Worm (Caenorhabditis elegans): ENCODE results near the gene pef-1.

Gene pef-1

DNA sequence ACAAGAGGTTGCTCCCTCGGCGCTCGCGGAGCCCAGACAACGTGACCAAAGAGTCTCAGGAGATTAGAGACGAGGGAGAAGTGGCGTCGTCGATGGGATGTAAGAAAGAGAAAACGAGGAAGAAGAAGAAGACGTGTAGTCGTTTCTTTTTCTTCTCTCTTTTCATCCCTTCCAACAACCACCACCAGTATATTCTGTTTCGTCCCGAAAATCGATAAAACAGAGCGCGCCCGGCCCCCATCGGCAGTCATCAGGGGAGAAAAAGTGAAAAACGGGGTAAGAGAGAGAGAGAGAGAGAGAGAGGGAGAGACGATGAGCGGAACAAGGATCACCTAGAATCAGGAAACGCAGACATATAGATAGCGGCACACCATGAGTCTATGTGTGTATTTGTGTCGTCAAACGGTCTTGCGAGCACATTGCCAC, 38.2 kb downstream of the pef-1 start (continued):
- TF ChIP-seq mec-3 (tag; optimal IDR thresholded peaks at IDR 0.05; ENCODE audit: borderline replicate concordance) (no peak), ttx-3 (tag; optimal IDR thresholded peaks at IDR 0.05) (no peak), unc-86 (tag; optimal IDR thresholded peaks at IDR 0.05) (peak; percentile 13), T23F11.4 (GFP tag; optimal IDR thresholded peaks at IDR 0.05) (no peak), tbx-2 (tag; optimal IDR thresholded peaks at IDR 0.05) (peak; percentile 76), nhr-232 (tag; optimal IDR thresholded peaks at IDR 0.05) (no peak), unc-55 (GFP tag; optimal IDR thresholded peaks at IDR 0.05) (peak; percentile 55), fkh-10 (GFP tag; optimal IDR thresholded peaks at IDR 0.05) (peak; percentile 44), rnt-1 (tag; optimal IDR thresholded peaks at IDR 0.05) (peak; percentile 10), gmeb-2 (tag; optimal IDR thresholded peaks at IDR 0.05) (no peak), ref-2 (tag; optimal IDR thresholded peaks at IDR 0.05) (peak; percentile 35), sox-2 (GFP tag; IDR thresholded peaks at IDR 0.05) (no peak), odd-2 (tag; optimal IDR thresholded peaks at IDR 0.05) (no peak), ztf-16 (tag; optimal IDR thresholded peaks at IDR 0.05) (no peak), syd-9 (tag; optimal IDR thresholded peaks at IDR 0.05) (peak; percentile 14), ceh-14 (tag; optimal IDR thresholded peaks at IDR 0.05) (peak; percentile 50), K09A11.1 (tag; optimal IDR thresholded peaks at IDR 0.05; ENCODE audit: insufficient read depth) (peak; percentile 46), sox-4 (tag; optimal IDR thresholded peaks at IDR 0.05) (no peak), nhr-11 (tag; optimal IDR thresholded peaks at IDR 0.05) (no peak), nfya-1 (tag; optimal IDR thresholded peaks at IDR 0.05) (peak; percentile 71), lim-6 (tag; optimal IDR thresholded peaks at IDR 0.05) (no peak), pros-1 (tag; optimal IDR thresholded peaks at IDR 0.05) (peak; percentile 67), ceh-34 (tag; optimal IDR thresholded peaks at IDR 0.05) (peak; percentile 40), lin-11 (tag; optimal IDR thresholded peaks at IDR 0.05) (no peak), fax-1 (tag; optimal IDR thresholded peaks at IDR 0.05) (no peak), hlh-15 (tag; optimal IDR thresholded peaks at IDR 0.05) (no peak), fkh-6 (tag; optimal IDR thresholded peaks at IDR 0.05) (no peak)

DNA sequence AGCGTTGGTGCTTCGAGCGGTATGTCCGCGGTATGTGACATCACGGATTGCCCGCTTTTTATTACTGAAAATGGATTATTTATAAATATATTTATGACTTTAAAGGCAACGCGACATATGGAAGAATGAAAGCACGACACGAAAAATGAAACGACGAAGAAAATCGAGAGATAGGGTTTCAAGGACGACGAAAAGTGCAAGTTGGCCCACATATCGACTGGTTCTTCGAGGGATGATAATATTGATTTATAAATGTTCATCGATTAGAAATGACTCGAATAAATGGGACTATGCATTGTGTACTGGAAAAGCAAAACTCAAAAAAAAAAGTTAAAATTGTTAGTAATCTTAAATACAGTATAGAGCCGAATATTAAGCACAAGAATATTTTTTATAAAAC, 39.4 kb downstream of the pef-1 start, which contains the start of gene zer-1:
Gene zer-1 (minus strand): TSS at position 68 of the 400 bp plus-strand sequence.
- TF ChIP-seq ceh-19 (GFP tag; optimal IDR thresholded peaks at IDR 0.05) (no peak), nhr-11 (tag; optimal IDR thresholded peaks at IDR 0.05) (no peak), npax-4 (tag; optimal IDR thresholded peaks at IDR 0.05) (no peak), pax-1 (tag; optimal IDR thresholded peaks at IDR 0.05) (no peak)

DNA sequence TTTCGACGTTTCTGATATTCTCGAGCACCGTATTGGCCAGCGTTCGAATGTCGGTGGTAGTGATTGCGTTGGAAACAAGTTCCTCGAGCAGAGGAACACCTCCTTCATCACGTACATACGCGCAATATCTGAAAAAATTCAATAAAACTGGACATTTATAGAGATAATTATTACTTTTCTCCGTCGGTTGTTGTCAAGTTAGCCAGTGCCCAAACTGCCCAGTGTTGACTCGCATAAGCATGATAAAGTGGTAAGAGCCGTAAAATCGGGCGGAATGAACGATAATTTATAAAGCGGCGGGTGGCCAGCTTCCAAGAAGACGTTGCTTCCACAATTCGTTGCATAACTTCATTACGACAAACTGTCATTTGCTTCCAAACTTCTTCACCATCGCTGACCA, 42.5 kb downstream of the pef-1 start:
- TF ChIP-seq tbx-2 (tag; optimal IDR thresholded peaks at IDR 0.05) (no peak), mec-3 (tag; optimal IDR thresholded peaks at IDR 0.05; ENCODE audit: borderline replicate concordance) (no peak), ceh-48 (tag; optimal IDR thresholded peaks at IDR 0.05) (no peak), hlh-13 (GFP tag; optimal IDR thresholded peaks at IDR 0.05) (no peak), ceh-14 (tag; optimal IDR thresholded peaks at IDR 0.05) (no peak), ceh-19 (GFP tag; optimal IDR thresholded peaks at IDR 0.05) (no peak), ref-2 (tag; optimal IDR thresholded peaks at IDR 0.05) (no peak), ceh-6 (GFP tag; optimal IDR thresholded peaks at IDR 0.05) (no peak), ttx-3 (tag; optimal IDR thresholded peaks at IDR 0.05) (no peak), T23F11.4 (GFP tag; optimal IDR thresholded peaks at IDR 0.05) (no peak), ceh-45 (GFP tag; IDR thresholded peaks at IDR 0.05) (no peak), gmeb-2 (tag; optimal IDR thresholded peaks at IDR 0.05) (no peak), F13H6.1 (tag; optimal IDR thresholded peaks at IDR 0.05) (no peak), pag-3 (tag; optimal IDR thresholded peaks at IDR 0.05; ENCODE audit: borderline replicate concordance) (no peak), ztf-16 (tag; optimal IDR thresholded peaks at IDR 0.05) (no peak)

DNA sequence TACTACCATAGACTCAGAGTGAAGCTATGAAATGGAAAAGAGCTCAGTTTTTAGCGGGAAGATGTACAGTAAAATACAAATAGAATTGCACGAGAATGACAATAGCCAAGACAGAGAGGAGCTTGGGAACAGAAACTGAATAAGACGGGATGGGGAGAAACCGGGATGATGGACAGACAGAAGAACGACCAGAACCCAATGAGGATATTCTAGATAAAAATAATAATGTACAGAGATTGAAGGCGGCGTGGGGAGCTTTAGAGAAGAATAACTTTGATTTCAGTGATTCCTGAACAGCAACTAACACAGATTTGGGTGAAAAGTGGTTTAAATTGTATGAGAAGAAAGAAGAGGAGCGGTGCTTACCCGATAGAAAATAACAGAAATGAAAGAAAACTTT, 44.7 kb downstream of the pef-1 start:
- TF ChIP-seq K09A11.1 (tag; optimal IDR thresholded peaks at IDR 0.05; ENCODE audit: insufficient read depth) (no peak), T23F11.4 (GFP tag; optimal IDR thresholded peaks at IDR 0.05) (no peak), ceh-45 (GFP tag; IDR thresholded peaks at IDR 0.05) (no peak), C08G9.2 (tag; optimal IDR thresholded peaks at IDR 0.05) (no peak), sox-4 (tag; optimal IDR thresholded peaks at IDR 0.05) (no peak), hlh-13 (GFP tag; optimal IDR thresholded peaks at IDR 0.05) (no peak), unc-86 (tag; optimal IDR thresholded peaks at IDR 0.05) (no peak), ceh-22 (tag; optimal IDR thresholded peaks at IDR 0.05) (no peak), unc-55 (GFP tag; optimal IDR thresholded peaks at IDR 0.05) (no peak), ref-2 (tag; optimal IDR thresholded peaks at IDR 0.05) (no peak), ztf-16 (tag; optimal IDR thresholded peaks at IDR 0.05) (no peak), pat-9 (tag; optimal IDR thresholded peaks at IDR 0.05) (no peak), ceh-2 (tag; optimal IDR thresholded peaks at IDR 0.05) (no peak), dve-1 (tag; optimal IDR thresholded peaks at IDR 0.05) (no peak), ceh-34 (tag; optimal IDR thresholded peaks at IDR 0.05) (no peak)

Measured in whole organism, late embryonic.